Fruit fly (Drosophila melanogaster) whole organism, pupa: ENCODE measurements around the gene Zip99C.

Experiments
- CG10348 ChIP-seq: fragments of 200-800 bp; sonication (Bioruptor generic); IDR thresholded peaks from 2 replicates; pipeline ENCODE4 v1.3.6; 2022; ENCODE audit warnings: missing biosample characterization, missing genetic modification characterization
- CG12605 ChIP-seq: fragments of 200-800 bp; sonication (Bioruptor generic); IDR thresholded peaks from 2 replicates; pipeline ENCODE4 v1.3.6; 2022; ENCODE audit warnings: missing biosample characterization, missing genetic modification characterization
- CG13204 ChIP-seq: fragments of 200-800 bp; sonication (Bioruptor generic); optimal IDR thresholded peaks from 2 replicates; lab custom pipeline; 2018; ENCODE audit warnings: missing biosample characterization, mild to moderate bottlenecking, missing genetic modification characterization, moderate library complexity
- CG14655 ChIP-seq: fragments of 200-800 bp; sonication (Bioruptor generic); optimal IDR thresholded peaks from 3 replicates; lab custom pipeline; 2017; ENCODE audit warnings: mild to moderate bottlenecking, missing biosample characterization, missing genetic modification reagents, missing genetic modification characterization
- CG15710 ChIP-seq: fragments of 200-800 bp; sonication (Bioruptor generic); optimal IDR thresholded peaks from 2 replicates; lab custom pipeline; 2018; ENCODE audit warnings: missing biosample characterization, mild to moderate bottlenecking, missing genetic modification characterization, moderate library complexity
- CG17806 ChIP-seq: fragments of 200-800 bp; sonication (Bioruptor generic); optimal IDR thresholded peaks from 2 replicates; lab custom pipeline; 2018; ENCODE audit warnings: missing biosample characterization, mild to moderate bottlenecking, missing genetic modification characterization, moderate library complexity
- CG32121 ChIP-seq: fragments of 200-800 bp; sonication (Bioruptor generic); IDR thresholded peaks from 2 replicates; pipeline ENCODE4 v1.3.6; 2022; ENCODE audit warnings: missing biosample characterization, missing genetic modification characterization
- CG34367 ChIP-seq: fragments of 200-800 bp; sonication (Bioruptor generic); optimal IDR thresholded peaks from 2 replicates; lab custom pipeline; 2018; ENCODE audit warnings: missing biosample characterization, mild to moderate bottlenecking, missing genetic modification characterization
- CG4496 ChIP-seq: fragments of 200-800 bp; sonication (Bioruptor generic); IDR thresholded peaks from 3 replicates; pipeline ENCODE4 v1.3.6; 2022; ENCODE audit warnings: missing biosample characterization, missing genetic modification characterization
- CG8159 ChIP-seq: fragments of 200-800 bp; sonication (Bioruptor generic); optimal IDR thresholded peaks from 3 replicates; lab custom pipeline; 2018; ENCODE audit warnings: missing biosample characterization, mild to moderate bottlenecking, missing genetic modification characterization, moderate library complexity
- CG8301 ChIP-seq: fragments of 200-800 bp; sonication (Bioruptor generic); optimal IDR thresholded peaks from 2 replicates; lab custom pipeline; 2018; ENCODE audit warnings: missing biosample characterization, mild to moderate bottlenecking, missing genetic modification characterization
- CG9948 ChIP-seq: fragments of 200-800 bp; sonication (Bioruptor generic); optimal IDR thresholded peaks from 2 replicates; lab custom pipeline; 2018; ENCODE audit warnings: missing biosample characterization, mild to moderate bottlenecking, missing genetic modification characterization, moderate library complexity
- D1 ChIP-seq: fragments of 200-800 bp; sonication (Bioruptor generic); optimal IDR thresholded peaks from 2 replicates; lab custom pipeline; 2018; ENCODE audit warnings: missing biosample characterization, mild to moderate bottlenecking, missing genetic modification characterization, moderate library complexity
- EcR ChIP-seq: fragments of 200-800 bp; sonication (Bioruptor generic); optimal IDR thresholded peaks from 3 replicates; lab custom pipeline; 2019; ENCODE audit warnings: missing biosample characterization, missing genetic modification characterization, mild to moderate bottlenecking, moderate library complexity, missing genetic modification reagents
- Ets98B ChIP-seq: fragments of 200-800 bp; sonication (Bioruptor generic); IDR thresholded peaks from 2 replicates; pipeline ENCODE4 v1.3.6; 2022; ENCODE audit warnings: missing biosample characterization, missing genetic modification characterization
- Pif1A ChIP-seq: fragments of 200-800 bp; sonication (Bioruptor generic); optimal IDR thresholded peaks from 3 replicates; lab custom pipeline; 2016; ENCODE audit warnings: missing biosample characterization, missing genetic modification characterization
- Pif1B ChIP-seq: fragments of 200-800 bp; sonication (Bioruptor generic); optimal IDR thresholded peaks from 3 replicates; lab custom pipeline; 2016; ENCODE audit warnings: missing biosample characterization, missing genetic modification characterization
- Snoo ChIP-seq: fragments of 200-800 bp; sonication (Bioruptor generic); optimal IDR thresholded peaks from 3 replicates; lab custom pipeline; 2017; ENCODE audit warnings: missing biosample characterization, mild to moderate bottlenecking, missing genetic modification characterization, inconsistent platforms
- fd96Ca ChIP-seq: fragments of 200-800 bp; sonication (Bioruptor generic); IDR thresholded peaks from 3 replicates; pipeline ENCODE4 v1.3.6; 2022; ENCODE audit warnings: missing biosample characterization, missing genetic modification characterization
- gl ChIP-seq: fragments of 200-800 bp; sonication (Bioruptor generic); optimal IDR thresholded peaks from 2 replicates; lab custom pipeline; 2018; ENCODE audit warnings: missing biosample characterization, mild to moderate bottlenecking, missing genetic modification characterization
- rn ChIP-seq: fragments of 200-800 bp; sonication (Bioruptor generic); IDR thresholded peaks from 2 replicates; pipeline ENCODE4 v1.3.6; 2022; ENCODE audit warnings: missing biosample characterization, missing genetic modification characterization

Zip99C gene

DNA sequence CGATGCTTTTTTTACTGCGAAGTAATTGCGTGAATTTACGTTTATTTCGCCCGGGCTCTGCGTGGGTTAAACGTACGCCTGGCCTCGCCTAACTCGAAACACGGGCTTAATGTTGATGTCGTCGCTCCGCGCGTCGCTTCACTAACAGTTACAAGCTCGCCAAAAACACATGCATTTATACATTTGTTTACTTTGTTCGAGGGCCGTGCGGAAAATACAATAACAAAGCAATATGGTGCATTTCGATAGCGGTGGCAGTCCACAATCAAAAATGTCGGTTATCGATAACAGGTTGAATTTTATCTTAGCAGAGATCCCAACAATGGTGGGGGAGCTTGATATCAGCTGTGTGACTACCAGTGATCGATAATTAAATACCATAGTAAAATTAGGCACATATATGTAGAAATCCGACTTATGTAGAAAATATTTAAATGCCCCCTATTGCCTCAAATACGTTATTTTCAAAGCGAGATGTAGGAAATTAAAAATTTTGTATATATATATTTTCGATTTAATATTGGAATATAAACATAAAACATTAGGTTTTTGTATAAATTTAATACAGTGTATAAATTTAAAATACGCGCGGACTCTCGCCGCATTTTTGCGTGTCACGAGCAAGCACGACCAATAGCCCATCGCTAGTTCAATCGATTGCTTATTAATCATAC, at the start of gene Zip99C:
Zip99C (minus strand) TSS at position 220 of the 674 bp plus-strand sequence.
- TF ChIP-seq CG15710 (tag; lab: Kevin White, UChicago) = peak; percentile 13
- TF ChIP-seq Pif1B (GFP tag; lab: Kevin White, UChicago) = no peak
- TF ChIP-seq EcR = peak; percentile 71
- TF ChIP-seq CG9948 = no peak
- TF ChIP-seq CG17806 (tag; lab: Kevin White, UChicago) = peak; percentile 19
- TF ChIP-seq D1 (tag; lab: Kevin White, UChicago) = no peak
- TF ChIP-seq CG8301 (tag; lab: Kevin White, UChicago) = no peak
- TF ChIP-seq CG14655 (GFP tag; lab: Kevin White, UChicago) = no peak

DNA sequence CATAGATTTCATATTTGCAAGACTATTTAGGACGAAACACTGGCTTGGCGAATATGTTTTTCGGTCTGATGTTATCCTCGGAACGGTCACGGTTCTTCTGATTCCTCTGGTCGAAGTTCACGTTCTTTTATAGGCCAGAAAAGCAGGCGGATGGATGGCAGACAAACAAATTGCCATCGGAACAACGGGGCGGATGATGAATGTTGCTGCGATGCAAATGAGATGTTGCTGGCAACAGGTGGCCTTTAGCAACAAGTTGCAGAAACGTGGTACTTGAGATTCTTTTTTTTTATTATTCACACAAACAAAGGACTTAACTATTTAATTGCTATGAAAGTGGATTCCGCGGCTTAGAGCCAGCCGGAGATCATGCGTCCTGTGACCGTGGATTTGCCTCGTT, 45.6 kb upstream of the Zip99C start, which contains the start of gene Capa:
Capa (minus strand) TSS at position 101 of the 400 bp plus-strand sequence.
- no peak for TF ChIP-seq rn
- no peak for TF ChIP-seq CG8159 (tag; lab: Kevin White, UChicago)
- no peak for TF ChIP-seq CG13204 (GFP tag; lab: Kevin White, UChicago)
- no peak for TF ChIP-seq D1 (tag; lab: Kevin White, UChicago)
- no peak for TF ChIP-seq CG14655 (GFP tag; lab: Kevin White, UChicago)
- TF ChIP-seq Ets98B = no peak
- no peak for TF ChIP-seq CG17806 (tag; lab: Kevin White, UChicago)
- TF ChIP-seq Pif1A (GFP tag; lab: Kevin White, UChicago) = no peak
- TF ChIP-seq gl (tag; lab: Kevin White, UChicago) = no peak
- no peak for TF ChIP-seq CG9948
- TF ChIP-seq CG15710 (tag; lab: Kevin White, UChicago) = no peak
- TF ChIP-seq CG8301 (tag; lab: Kevin White, UChicago) = no peak

DNA sequence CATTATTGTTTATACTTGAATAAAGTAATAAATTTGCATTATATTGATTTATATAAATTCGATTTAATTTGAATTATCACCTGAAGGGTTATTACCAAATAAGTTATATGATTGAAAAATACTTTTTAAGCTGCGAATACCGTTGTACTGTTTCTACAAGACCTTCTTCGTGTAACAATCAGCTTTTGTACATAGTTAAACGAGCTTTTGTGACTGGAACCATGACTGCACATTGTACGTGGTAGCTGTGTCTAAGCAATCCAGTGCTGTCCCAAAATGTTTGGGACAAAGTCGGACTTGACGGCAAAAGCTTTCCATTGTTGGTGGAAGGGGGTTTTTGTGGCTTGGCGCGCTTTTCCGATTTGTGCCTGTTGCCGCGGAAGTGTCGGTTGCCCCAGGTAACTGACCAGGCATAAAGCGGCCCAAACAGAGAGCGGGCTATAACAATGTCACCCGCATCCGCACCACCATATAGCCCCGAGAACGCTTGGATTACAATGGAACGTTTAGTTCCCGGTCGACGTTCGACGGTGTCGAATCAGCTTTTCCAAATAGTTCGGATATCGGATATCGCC, 39.0 kb upstream of the Zip99C start, which contains the start of gene CG31036:
CG31036 (plus strand) TSS at position 507 of the 575 bp plus-strand sequence.
- TF ChIP-seq CG4496 = no peak; the same call in 2 of the 3 replicates
- no peak for TF ChIP-seq CG34367 (tag; lab: Kevin White, UChicago)
- TF ChIP-seq D1 (tag; lab: Kevin White, UChicago) = no peak
- no peak for TF ChIP-seq fd96Ca (GFP tag; lab: Robert Waterston, UW)
- no peak for TF ChIP-seq CG13204 (GFP tag; lab: Kevin White, UChicago)
- no peak for TF ChIP-seq rn
- no peak for TF ChIP-seq gl (tag; lab: Kevin White, UChicago)
- TF ChIP-seq Pif1A (GFP tag; lab: Kevin White, UChicago) = no peak
- TF ChIP-seq CG8159 (tag; lab: Kevin White, UChicago) = no peak
- no peak for TF ChIP-seq Pif1B (GFP tag; lab: Kevin White, UChicago)

DNA sequence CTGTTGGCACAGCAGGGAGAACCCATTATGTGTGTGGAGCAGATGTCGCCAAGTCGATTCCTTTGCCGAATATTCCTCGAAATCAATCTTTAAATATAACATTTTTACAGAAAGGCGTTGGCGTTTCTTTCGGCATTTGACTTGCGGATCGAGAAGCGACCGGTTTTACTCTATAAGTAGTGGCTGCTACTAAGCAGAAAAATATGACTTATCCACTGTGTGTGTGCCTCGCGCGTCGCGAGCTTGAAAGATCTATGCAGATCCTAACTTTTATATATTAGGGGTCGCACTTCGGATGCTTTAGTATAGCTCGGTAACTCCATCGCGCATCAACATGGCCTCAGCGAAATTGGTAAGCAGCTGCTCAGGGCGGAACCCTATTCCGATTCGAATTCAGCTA, 36.5 kb upstream of the Zip99C start, which contains the start of gene CG15515:
CG15515 (plus strand) TSS at position 301 of the 400 bp plus-strand sequence.
- no peak for TF ChIP-seq Ets98B
- TF ChIP-seq rn = no peak
- TF ChIP-seq CG34367 (tag; lab: Kevin White, UChicago) = no peak
- no peak for TF ChIP-seq CG10348
- no peak for TF ChIP-seq CG12605 (GFP tag; lab: Robert Waterston, UW)
- TF ChIP-seq CG15710 (tag; lab: Kevin White, UChicago) = no peak
- no peak for TF ChIP-seq D1 (tag; lab: Kevin White, UChicago)
- no peak for TF ChIP-seq CG13204 (GFP tag; lab: Kevin White, UChicago)
- TF ChIP-seq CG9948 = no peak
- no peak for TF ChIP-seq CG8301 (tag; lab: Kevin White, UChicago)
- TF ChIP-seq Pif1B (GFP tag; lab: Kevin White, UChicago) = no peak
- TF ChIP-seq CG8159 (tag; lab: Kevin White, UChicago) = no peak
- TF ChIP-seq Pif1A (GFP tag; lab: Kevin White, UChicago) = no peak
- TF ChIP-seq CG14655 (GFP tag; lab: Kevin White, UChicago) = no peak
- no peak for TF ChIP-seq Snoo (tag; lab: Kevin White, UChicago)

DNA sequence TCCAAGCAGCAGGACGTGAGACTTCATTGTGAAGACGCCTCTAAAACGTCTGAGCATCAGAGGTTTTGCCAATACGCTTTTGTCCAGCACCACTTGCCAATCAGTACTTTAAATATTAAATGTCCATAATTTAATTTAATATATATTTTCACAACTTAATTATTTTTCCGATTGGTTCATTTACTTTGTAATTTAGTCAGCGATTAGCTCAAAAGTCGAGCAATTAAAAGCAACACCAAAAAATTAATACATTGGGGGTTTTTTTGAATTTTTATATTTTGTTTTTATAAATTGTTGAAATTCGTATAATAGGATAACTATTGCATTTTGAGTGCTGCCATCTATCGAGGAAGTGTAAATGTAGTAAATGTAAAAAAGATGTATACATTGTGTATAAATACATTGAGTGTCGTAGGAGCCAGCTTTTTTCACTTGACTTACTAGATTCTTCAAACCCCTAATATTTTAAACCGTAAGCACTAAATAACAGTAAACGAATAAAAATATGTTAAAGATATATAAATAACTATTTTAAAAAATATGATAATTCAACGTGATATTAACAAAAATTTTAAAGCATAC, 35.2 kb upstream of the Zip99C start, which contains the start of gene CG15517:
CG15517 (minus strand) TSS at position 51 of the 582 bp plus-strand sequence.
- TF ChIP-seq Pif1B (GFP tag; lab: Kevin White, UChicago) (no peak), D1 (tag; lab: Kevin White, UChicago) (peak; percentile 80)

DNA sequence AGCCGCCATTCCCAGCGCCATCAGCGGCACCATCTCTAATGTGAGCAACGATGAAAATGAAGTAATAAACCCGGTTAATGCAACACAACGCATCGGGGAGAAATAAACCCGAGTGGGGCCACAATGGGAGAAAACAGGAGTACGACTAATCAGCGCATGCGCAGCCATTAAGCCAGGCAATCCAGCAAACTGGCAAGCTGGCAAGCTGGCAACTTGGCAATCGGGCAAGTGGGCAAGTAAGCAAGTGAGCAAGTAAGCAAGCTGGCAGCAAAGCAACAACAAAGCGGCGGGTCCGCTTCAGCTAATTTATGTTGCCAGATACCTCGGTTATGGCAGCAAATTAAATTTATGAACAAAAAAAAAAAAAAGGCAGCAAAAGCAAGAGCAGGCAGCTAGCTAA, 30.9 kb upstream of the Zip99C start:
- no peak for TF ChIP-seq Pif1B (GFP tag; lab: Kevin White, UChicago)
- TF ChIP-seq EcR = no peak
- no peak for TF ChIP-seq Pif1A (GFP tag; lab: Kevin White, UChicago)
- no peak for TF ChIP-seq CG32121 (GFP tag; lab: Robert Waterston, UW)
- no peak for TF ChIP-seq CG12605 (GFP tag; lab: Robert Waterston, UW)
- no peak for TF ChIP-seq D1 (tag; lab: Kevin White, UChicago)
- no peak for TF ChIP-seq rn
- TF ChIP-seq Ets98B = no peak
- no peak for TF ChIP-seq CG4496
- TF ChIP-seq CG13204 (GFP tag; lab: Kevin White, UChicago) = no peak
- no peak for TF ChIP-seq fd96Ca (GFP tag; lab: Robert Waterston, UW)
- no peak for TF ChIP-seq Snoo (tag; lab: Kevin White, UChicago)
- no peak for TF ChIP-seq CG10348
- no peak for TF ChIP-seq CG34367 (tag; lab: Kevin White, UChicago)
- no peak for TF ChIP-seq gl (tag; lab: Kevin White, UChicago)
- no peak for TF ChIP-seq CG15710 (tag; lab: Kevin White, UChicago)
- TF ChIP-seq CG8159 (tag; lab: Kevin White, UChicago) = no peak
- no peak for TF ChIP-seq CG17806 (tag; lab: Kevin White, UChicago)
